Worm (Caenorhabditis elegans) whole organism, late embryonic: Measurements from ENCODE around the gene F16G10.6.

ENCODE experiments used
- C38D4.7 ChIP-seq: fragments of 200-800 bp; sonication (Bioruptor generic); optimal IDR thresholded peaks from 2 replicates; lab custom pipeline; 2018; ENCODE audit warnings: mild to moderate bottlenecking, missing genetic modification characterization, moderate library complexity, missing compliant biosample characterization
- K02D7.2 ChIP-seq: sonication (generic microtip); optimal IDR thresholded peaks from 2 replicates; lab custom pipeline; 2017; ENCODE audit warnings: mild to moderate bottlenecking, missing genetic modification characterization, missing compliant biosample characterization
- ahr-1 ChIP-seq: sonication (generic microtip); optimal IDR thresholded peaks from 2 replicates; lab custom pipeline; 2016; ENCODE audit warnings: missing genetic modification characterization, missing compliant biosample characterization
- ceh-14 ChIP-seq: sonication (generic microtip); optimal IDR thresholded peaks from 2 replicates; lab custom pipeline; 2016; ENCODE audit warnings: missing genotype, missing genetic modification characterization, missing compliant biosample characterization
- ceh-22 ChIP-seq: sonication (generic microtip); optimal IDR thresholded peaks from 2 replicates; lab custom pipeline; 2017; ENCODE audit warnings: missing biosample characterization, missing genetic modification characterization
- ceh-30 ChIP-seq: fragments of 150-350 bp; optimal IDR thresholded peaks from 2 replicates; lab custom pipeline; 2014; ENCODE audit warnings: missing biosample characterization, missing genetic modification characterization
- ceh-31 ChIP-seq: sonication (generic microtip); optimal IDR thresholded peaks from 2 replicates; lab custom pipeline; 2016; ENCODE audit warnings: missing genetic modification characterization, missing compliant biosample characterization
- ceh-6 ChIP-seq: fragments of 200-800 bp; sonication (Bioruptor generic); optimal IDR thresholded peaks from 2 replicates; lab custom pipeline; 2018; ENCODE audit warnings: mild to moderate bottlenecking, missing genetic modification characterization, missing compliant biosample characterization
- dmd-4 ChIP-seq: sonication (generic microtip); optimal IDR thresholded peaks from 2 replicates; lab custom pipeline; 2016; ENCODE audit warnings: borderline replicate concordance, missing genetic modification characterization, missing compliant biosample characterization
- dve-1 ChIP-seq: sonication (generic microtip); optimal IDR thresholded peaks from 2 replicates; lab custom pipeline; 2017; ENCODE audit warnings: antibody characterized with exemption, mild to moderate bottlenecking, missing genetic modification characterization, missing compliant biosample characterization
- fkh-6 ChIP-seq: sonication (generic microtip); optimal IDR thresholded peaks from 2 replicates; lab custom pipeline; 2016; ENCODE audit warnings: missing genetic modification characterization, missing compliant biosample characterization
- hlh-15 ChIP-seq: sonication (generic microtip); optimal IDR thresholded peaks from 2 replicates; lab custom pipeline; 2016; ENCODE audit warnings: missing genetic modification characterization, missing compliant biosample characterization
- hlh-30 ChIP-seq: sonication (generic microtip); optimal IDR thresholded peaks from 2 replicates; lab custom pipeline; 2017; ENCODE audit warnings: antibody characterized with exemption, missing genetic modification characterization, missing compliant biosample characterization; ENCODE audit not compliant: insufficient read depth
- hlh-6 ChIP-seq: sonication (generic microtip); optimal IDR thresholded peaks from 2 replicates; lab custom pipeline; 2016; ENCODE audit warnings: missing genotype, missing genetic modification characterization, missing compliant biosample characterization
- lin-11 ChIP-seq: fragments of 200-800 bp; sonication (Bioruptor generic); optimal IDR thresholded peaks from 2 replicates; lab custom pipeline; 2018; ENCODE audit warnings: mild to moderate bottlenecking, missing genetic modification characterization, missing compliant biosample characterization
- mec-3 ChIP-seq: sonication (generic microtip); optimal IDR thresholded peaks from 2 replicates; lab custom pipeline; 2016; ENCODE audit warnings: borderline replicate concordance, missing genetic modification characterization, missing compliant biosample characterization
- nhr-11 ChIP-seq: fragments of 150-350 bp; optimal IDR thresholded peaks from 2 replicates; lab custom pipeline; 2014; ENCODE audit warnings: missing biosample characterization, missing genetic modification characterization
- odd-2 ChIP-seq: sonication (generic microtip); optimal IDR thresholded peaks from 2 replicates; lab custom pipeline; 2017; ENCODE audit warnings: antibody characterized with exemption, mild to moderate bottlenecking, missing genetic modification characterization, missing compliant biosample characterization
- pag-3 ChIP-seq: sonication (generic microtip); optimal IDR thresholded peaks from 2 replicates; lab custom pipeline; 2016; ENCODE audit warnings: missing compliant biosample characterization, missing genetic modification characterization, borderline replicate concordance
- pat-9 ChIP-seq: fragments of 200-800 bp; sonication (Bioruptor generic); optimal IDR thresholded peaks from 2 replicates; lab custom pipeline; 2018; ENCODE audit warnings: mild to moderate bottlenecking, missing genetic modification characterization, moderate library complexity, missing compliant biosample characterization
- pax-1 ChIP-seq: fragments of 150-350 bp; optimal IDR thresholded peaks from 2 replicates; lab custom pipeline; 2014; ENCODE audit warnings: missing biosample characterization, missing genetic modification characterization
- pha-2 ChIP-seq: sonication (generic microtip); optimal IDR thresholded peaks from 2 replicates; lab custom pipeline; 2017; ENCODE audit warnings: mild to moderate bottlenecking, missing genetic modification characterization, missing compliant biosample characterization
- pros-1 ChIP-seq: fragments of 150-350 bp; optimal IDR thresholded peaks from 2 replicates; lab custom pipeline; 2014; ENCODE audit warnings: missing biosample characterization, missing genetic modification reagents, missing genetic modification characterization
- ref-2 ChIP-seq: sonication (generic microtip); optimal IDR thresholded peaks from 2 replicates; lab custom pipeline; 2016; ENCODE audit warnings: missing genetic modification characterization, missing compliant biosample characterization
- sdc-2 ChIP-seq: sonication (generic microtip); optimal IDR thresholded peaks from 2 replicates; lab custom pipeline; 2016; ENCODE audit warnings: missing genotype, missing genetic modification characterization, missing compliant biosample characterization
- sox-2 ChIP-seq: fragments of 200-800 bp; sonication (Bioruptor generic); IDR thresholded peaks from 2 replicates; pipeline ENCODE4 v1.3.6; 2022; ENCODE audit warnings: missing genetic modification reagents, missing genetic modification characterization, missing compliant biosample characterization
- sox-4 ChIP-seq: sonication (generic microtip); optimal IDR thresholded peaks from 2 replicates; lab custom pipeline; 2017; ENCODE audit warnings: mild to moderate bottlenecking, missing genetic modification characterization, inconsistent platforms, missing compliant biosample characterization
- tbx-2 ChIP-seq: sonication (generic microtip); optimal IDR thresholded peaks from 2 replicates; lab custom pipeline; 2016; ENCODE audit warnings: missing genetic modification characterization, missing compliant biosample characterization
- ttx-3 ChIP-seq: sonication (generic microtip); optimal IDR thresholded peaks from 2 replicates; lab custom pipeline; 2016; ENCODE audit warnings: missing genetic modification reagents, missing genetic modification characterization, missing compliant biosample characterization
- unc-3 ChIP-seq, 2 experiments: fragments of 200-800 bp in 1 of 2; sonication (Bioruptor generic) in 1 of 2; sonication (generic microtip) in 1 of 2; conservative IDR thresholded peaks in 1 of 2; optimal IDR thresholded peaks in 1 of 2; 2 replicates each; pipeline versions ENCODE4 v1.3.6 to Lab custom; 2016 to 2022; ENCODE audit warnings: missing compliant biosample characterization in 2 of 2, missing genetic modification characterization in 2 of 2, missing genetic modification reagents in 1 of 2
- unc-42 ChIP-seq: sonication (generic microtip); optimal IDR thresholded peaks from 2 replicates; lab custom pipeline; 2016; ENCODE audit warnings: missing genotype, missing genetic modification characterization, missing compliant biosample characterization
- unc-55 ChIP-seq: sonication (generic microtip); optimal IDR thresholded peaks from 2 replicates; lab custom pipeline; 2017; ENCODE audit warnings: missing biosample characterization, missing genetic modification reagents, missing genetic modification characterization
- unc-86 ChIP-seq: sonication (generic microtip); optimal IDR thresholded peaks from 2 replicates; lab custom pipeline; 2016; ENCODE audit warnings: missing genetic modification characterization, missing compliant biosample characterization
- ztf-16 ChIP-seq: sonication (generic microtip); optimal IDR thresholded peaks from 2 replicates; lab custom pipeline; 2017; ENCODE audit warnings: missing genetic modification characterization, missing compliant biosample characterization

F16G10.6 gene

DNA sequence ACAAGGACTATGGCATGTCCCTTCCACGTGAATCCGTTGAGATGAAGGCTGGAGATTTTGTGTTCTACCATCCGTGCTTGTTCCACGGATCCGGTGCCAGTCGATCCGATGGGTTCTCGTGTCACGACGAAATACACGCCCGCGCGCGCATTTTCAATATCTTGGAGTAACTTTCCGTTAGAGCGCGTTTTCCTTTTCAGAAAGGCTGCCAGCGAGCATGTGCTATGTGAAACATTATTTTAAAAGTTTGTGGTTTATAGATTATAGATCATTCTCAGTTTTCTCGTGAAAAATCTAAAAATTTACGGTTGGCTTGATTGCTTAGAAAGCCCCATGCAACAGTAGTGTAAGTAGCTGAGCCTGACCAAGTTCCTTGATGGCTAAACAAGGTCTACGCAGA is 41.2 kb upstream of the F16G10.6 start, which contains the start of gene fbxc-20:
fbxc-20 (plus strand) TSS at position 301 of the 400 bp plus-strand sequence.
- TF ChIP-seq dmd-4, result no peak
- no peak for TF ChIP-seq pha-2 (tag; lab: Kevin White, UChicago)
- TF ChIP-seq pat-9 (tag; lab: Kevin White, UChicago), result no peak
- TF ChIP-seq ceh-14 (tag; lab: Kevin White, UChicago), result no peak
- TF ChIP-seq sdc-2, result no peak
- TF ChIP-seq ceh-6 (GFP tag; lab: Kevin White, UChicago), result no peak
- TF ChIP-seq unc-55 (GFP tag; lab: Kevin White, UChicago), result no peak
- TF ChIP-seq tbx-2 (tag; lab: Kevin White, UChicago), result no peak
- TF ChIP-seq mec-3 (tag; lab: Kevin White, UChicago), result no peak
- no peak for TF ChIP-seq C38D4.7 (GFP tag; lab: Kevin White, UChicago)
- no peak for TF ChIP-seq unc-86 (tag; lab: Kevin White, UChicago)

DNA sequence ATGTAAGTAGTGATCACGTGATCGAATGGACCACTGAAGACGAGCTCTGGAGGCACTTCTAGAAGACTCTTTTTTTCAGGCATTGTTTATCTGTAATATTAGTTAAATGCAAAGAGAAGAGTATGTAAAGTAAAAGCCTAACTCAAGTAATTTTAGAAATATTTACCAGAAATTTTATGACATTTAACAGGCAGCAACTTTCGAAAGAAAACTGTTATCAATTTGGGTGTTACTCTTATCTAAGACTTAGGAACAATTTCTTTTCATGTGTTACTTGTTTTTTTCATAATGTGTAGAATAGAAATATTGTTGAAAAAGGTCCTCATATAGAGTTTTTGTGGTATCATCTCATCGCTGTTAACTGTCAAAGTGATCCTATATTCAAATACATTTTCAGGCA is 40.2 kb upstream of the F16G10.6 start, which contains the start of the genes F42G2.5 and F42G2.7:
F42G2.5 (minus strand) TSS at position 101 of the 400 bp plus-strand sequence.
F42G2.7 (plus strand) TSS at position 270 of the 400 bp plus-strand sequence.
- TF ChIP-seq pros-1 (tag; lab: Kevin White, UChicago) (no peak), pag-3 (tag; lab: Kevin White, UChicago) (no peak), ahr-1 (tag; lab: Kevin White, UChicago) (no peak), sox-4 (tag; lab: Kevin White, UChicago) (no peak), lin-11 (no peak), K02D7.2 (tag; lab: Kevin White, UChicago) (no peak), sox-2 (GFP tag; lab: Robert Waterston, UW) (no peak), ceh-30 (no peak), dve-1 (tag; lab: Kevin White, UChicago) (no peak), ttx-3 (tag; lab: Kevin White, UChicago) (no peak), C38D4.7 (GFP tag; lab: Kevin White, UChicago) (no peak), pat-9 (tag; lab: Kevin White, UChicago) (no peak), fkh-6 (tag; lab: Kevin White, UChicago) (no peak), ref-2 (tag; lab: Kevin White, UChicago) (no peak), hlh-30 (no peak), ceh-22 (tag; lab: Kevin White, UChicago) (no peak), hlh-15 (tag; lab: Kevin White, UChicago) (no peak)

ce11 chrII:2415439-2415838 is 37.8 kb upstream of the F16G10.6 start, which contains the start of gene fbxa-4:
Gene fbxa-4 (minus strand): TSS chrII:2415531.
- TF ChIP-seq pax-1 (tag; lab: Kevin White, UChicago) (no peak), nhr-11 (tag; lab: Kevin White, UChicago) (no peak), ztf-16 (tag; lab: Kevin White, UChicago) (no peak), dmd-4 (no peak), hlh-6 (tag; lab: Kevin White, UChicago) (no peak)

DNA sequence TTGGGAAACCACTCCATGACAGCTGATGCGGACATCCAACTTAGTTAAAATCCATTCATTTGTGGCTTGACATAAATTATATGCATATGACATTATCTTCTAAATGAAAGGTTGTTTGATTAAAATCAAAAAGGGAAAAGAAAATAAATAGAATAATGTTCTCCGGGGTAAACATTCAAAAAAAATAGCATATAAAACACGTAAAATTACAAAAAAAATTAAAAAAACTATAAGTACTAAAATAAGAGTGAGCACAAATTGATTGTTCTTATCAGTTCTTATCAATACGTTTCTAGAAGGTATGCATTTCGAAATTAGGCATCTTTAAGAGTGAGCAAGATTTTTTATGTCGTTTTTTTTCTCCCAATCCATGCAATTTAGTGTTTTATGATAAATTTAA is 35.0 kb upstream of the F16G10.6 start, which contains the start of gene fbxa-182:
fbxa-182 (minus strand) TSS at position 101 of the 400 bp plus-strand sequence.
- TF ChIP-seq lin-11, result no peak
- TF ChIP-seq nhr-11 (tag; lab: Kevin White, UChicago), result no peak
- no peak for TF ChIP-seq odd-2 (tag; lab: Kevin White, UChicago)
- no peak for TF ChIP-seq tbx-2 (tag; lab: Kevin White, UChicago)
- no peak for TF ChIP-seq ceh-31 (tag; lab: Kevin White, UChicago)
- TF ChIP-seq unc-3 (GFP tag; conservative IDR thresholded peaks at IDR 0.05; lab: Robert Waterston, UW), result no peak
- TF ChIP-seq unc-3 (tag; optimal IDR thresholded peaks at IDR 0.05; lab: Kevin White, UChicago), result no peak
- TF ChIP-seq ahr-1 (tag; lab: Kevin White, UChicago), result no peak
- TF ChIP-seq unc-42 (tag; lab: Kevin White, UChicago), result no peak
